Worm (Caenorhabditis elegans) whole organism, L3 larva: ENCODE data around the gene rps-14.

ENCODE experiments used
- ZK546.5 ChIP-seq: sonication (generic microtip); optimal IDR thresholded peaks from 2 replicates; lab custom pipeline; 2017; ENCODE audit warnings: missing biosample characterization, missing genetic modification characterization
- aly-2 ChIP-seq: fragments of 150-350 bp; optimal IDR thresholded peaks from 2 replicates; lab custom pipeline; 2014; ENCODE audit warnings: missing biosample characterization, missing genetic modification characterization
- mml-1 ChIP-seq: fragments of 150-350 bp; sonication (generic microtip); optimal IDR thresholded peaks from 3 replicates; lab custom pipeline; 2014; ENCODE audit warnings: missing biosample characterization, missing genetic modification characterization
- nhr-12 ChIP-seq: fragments of 150-350 bp; optimal IDR thresholded peaks from 2 replicates; lab custom pipeline; 2014; ENCODE audit warnings: missing biosample characterization, missing genetic modification characterization
- nhr-25 ChIP-seq: sonication (generic microtip); optimal IDR thresholded peaks from 2 replicates; lab custom pipeline; 2017; ENCODE audit warnings: missing biosample characterization, missing genetic modification characterization

DNA sequence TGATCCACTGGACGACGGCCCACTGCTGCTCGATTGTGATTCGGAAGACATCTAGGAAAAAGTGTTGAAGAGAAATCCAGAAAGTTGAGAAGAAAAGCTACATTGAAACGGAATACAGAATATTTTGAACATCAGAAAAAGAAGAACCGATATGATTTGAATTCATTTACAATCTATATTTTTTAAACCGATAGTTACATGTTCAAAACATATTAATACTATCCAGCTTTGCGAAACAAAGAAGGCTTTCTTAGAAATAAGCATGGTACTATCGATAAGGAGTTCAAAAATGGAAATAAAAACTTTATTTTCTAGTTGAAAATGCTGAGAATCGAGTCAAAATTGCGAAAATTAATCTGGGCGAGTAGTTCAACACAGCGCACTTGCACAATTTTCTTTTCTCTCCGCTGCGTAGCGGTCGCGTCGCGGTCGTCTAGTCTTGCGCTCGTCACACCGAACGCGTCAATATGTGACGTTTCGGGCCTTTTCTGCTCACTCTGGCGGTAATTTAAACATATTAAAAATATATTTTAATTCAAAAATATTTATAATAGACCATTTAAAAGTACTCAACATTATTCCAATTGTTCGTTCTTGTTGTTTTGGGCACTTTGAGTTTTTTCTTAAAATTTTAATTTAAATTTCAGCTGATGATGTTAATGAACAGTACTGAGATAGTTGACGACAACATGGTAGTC, 17.2 kb downstream of the rps-14 start, which contains the start of the genes syf-2 and K04G7.1:
- TF ChIP-seq aly-2 (tag; lab: Kevin White, UChicago) (no peak), nhr-25 (peak; percentile 76), mml-1 (tag; lab: Kevin White, UChicago) (no peak), nhr-12 (tag; lab: Kevin White, UChicago) (no peak), ZK546.5 (tag; lab: Kevin White, UChicago) (peak; percentile 20)
